Worm (Caenorhabditis elegans): ENCODE results near the gene rpl-7A.

- TF ChIP-seq ama-1 (optimal IDR thresholded peaks at IDR 0.05) (no peak), sea-1 (GFP tag; conservative IDR thresholded peaks at IDR 0.05) (no peak), scrt-1 (GFP tag; IDR thresholded peaks at IDR 0.05) (no peak), B0310.2 (tag; optimal IDR thresholded peaks at IDR 0.05) (no peak)
These were observed 18.3 kb upstream of the rpl-7A start for ce11 chrIV:4408714-4409113.

Data from whole organism, early embryonic.